Worm (Caenorhabditis elegans) whole organism, young adult: ENCODE measurements around the gene csn-1.
"Not testable (repeated sequence)": the region's sequence is repeated elsewhere in the genome, so short reads cannot be mapped to it uniquely, and the experiment has no call there.

Experiments
- D2030.7 ChIP-seq: fragments of 200-800 bp; sonication (Bioruptor generic); IDR thresholded peaks from 2 replicates; pipeline ENCODE4 v1.3.6; 2022; ENCODE audit warnings: missing genetic modification reagents, missing genetic modification characterization, missing compliant biosample characterization
- F22D6.2 ChIP-seq: sonication (generic microtip); optimal IDR thresholded peaks from 2 replicates; lab custom pipeline; 2016; ENCODE audit warnings: mild to moderate bottlenecking, missing genetic modification characterization, missing compliant biosample characterization
- F39B2.1 ChIP-seq: fragments of 200-800 bp; sonication (Bioruptor generic); IDR thresholded peaks from 2 replicates; pipeline ENCODE4 v1.3.6; 2022; ENCODE audit warnings: missing genetic modification reagents, missing genetic modification characterization, missing compliant biosample characterization
- K11D2.4 ChIP-seq: fragments of 200-800 bp; sonication (Bioruptor generic); IDR thresholded peaks from 2 replicates; pipeline ENCODE4 v1.3.6; 2022; ENCODE audit warnings: missing genetic modification reagents, missing genetic modification characterization, missing compliant biosample characterization
- T26A5.8 ChIP-seq: sonication (generic microtip); optimal IDR thresholded peaks from 2 replicates; lab custom pipeline; 2016; ENCODE audit warnings: missing genetic modification characterization, missing compliant biosample characterization
- Y53G8AR.9 ChIP-seq: fragments of 200-800 bp; sonication (Bioruptor generic); conservative IDR thresholded peaks from 2 replicates; pipeline ENCODE4 v1.3.6; 2022; ENCODE audit warnings: missing genetic modification reagents, missing genetic modification characterization, missing compliant biosample characterization
- Y56A3A.18 ChIP-seq: fragments of 200-800 bp; sonication (Bioruptor generic); IDR thresholded peaks from 2 replicates; pipeline ENCODE4 v1.3.6; 2022; ENCODE audit warnings: missing genetic modification reagents, missing genetic modification characterization, missing compliant biosample characterization
- Y67H2A.10 ChIP-seq: fragments of 200-800 bp; sonication (Bioruptor generic); conservative IDR thresholded peaks from 2 replicates; pipeline ENCODE4 v1.3.6; 2022; ENCODE audit warnings: missing genetic modification reagents, missing genetic modification characterization, missing compliant biosample characterization
- Y79H2A.3 ChIP-seq: fragments of 200-800 bp; sonication (Bioruptor generic); conservative IDR thresholded peaks from 2 replicates; pipeline ENCODE4 v1.3.6; 2022; ENCODE audit warnings: missing genetic modification reagents, missing genetic modification characterization, missing compliant biosample characterization
- ama-1 ChIP-seq, 3 experiments: fragments of 150-350 bp in 1 of 3; sonication (generic microtip) in 2 of 3; optimal IDR thresholded peaks; 2 replicates each; lab custom pipeline; 2014 to 2018; ENCODE audit warnings: missing biosample characterization in 2 of 3, missing genetic modification characterization in 2 of 3, missing genetic modification reagents in 2 of 3
- athp-1 ChIP-seq: sonication (generic microtip); optimal IDR thresholded peaks from 2 replicates; lab custom pipeline; 2017; ENCODE audit warnings: mild to moderate bottlenecking, missing genetic modification characterization, missing compliant biosample characterization
- attf-5 ChIP-seq: fragments of 200-800 bp; sonication (Bioruptor generic); optimal IDR thresholded peaks from 2 replicates; lab custom pipeline; 2018; ENCODE audit warnings: mild to moderate bottlenecking, missing genetic modification characterization, missing compliant biosample characterization
- attf-6 ChIP-seq: fragments of 200-800 bp; sonication (Bioruptor generic); IDR thresholded peaks from 2 replicates; pipeline ENCODE4 v1.3.6; 2022; ENCODE audit warnings: missing genetic modification reagents, missing genetic modification characterization, missing compliant biosample characterization
- ccch-3 ChIP-seq: fragments of 200-800 bp; sonication (Bioruptor generic); optimal IDR thresholded peaks from 2 replicates; lab custom pipeline; 2018; ENCODE audit warnings: mild to moderate bottlenecking, missing genetic modification characterization, missing compliant biosample characterization
- cebp-1 ChIP-seq, 2 experiments: fragments of 200-800 bp in 1 of 2; sonication (Bioruptor generic) in 1 of 2; sonication (generic microtip) in 1 of 2; IDR thresholded peaks in 1 of 2; optimal IDR thresholded peaks in 1 of 2; 2 replicates each; pipeline versions ENCODE4 v1.3.6 to Lab custom; 2017 to 2022; ENCODE audit warnings: missing compliant biosample characterization in 2 of 2, missing genetic modification characterization in 2 of 2, mild to moderate bottlenecking in 1 of 2, missing genetic modification reagents in 1 of 2, moderate library complexity in 1 of 2
- ceh-40 ChIP-seq: fragments of 200-800 bp; sonication (Bioruptor generic); IDR thresholded peaks from 2 replicates; pipeline ENCODE4 v1.3.6; 2022; ENCODE audit warnings: missing genetic modification characterization, missing compliant biosample characterization
- dox-1 ChIP-seq: fragments of 200-800 bp; sonication (Bioruptor generic); IDR thresholded peaks from 2 replicates; pipeline ENCODE4 v1.3.6; 2022; ENCODE audit warnings: missing genetic modification reagents, missing genetic modification characterization, missing compliant biosample characterization
- efl-1 ChIP-seq: fragments of 150-350 bp; optimal IDR thresholded peaks from 2 replicates; lab custom pipeline; 2014; ENCODE audit warnings: missing biosample characterization, missing genetic modification reagents, missing genetic modification characterization
- hmg-1.2 ChIP-seq: fragments of 200-800 bp; sonication (Bioruptor generic); IDR thresholded peaks from 2 replicates; pipeline ENCODE4 v1.3.6; 2022; ENCODE audit warnings: missing genetic modification reagents, missing genetic modification characterization, missing compliant biosample characterization
- lin-35 ChIP-seq, 3 experiments: fragments of 150-350 bp in 2 of 3; sonication (generic microtip) in 1 of 3; optimal IDR thresholded peaks; 2 replicates each; lab custom pipeline; 2014 to 2018; ENCODE audit warnings: missing biosample characterization in 3 of 3, missing genetic modification characterization in 3 of 3, missing genetic modification reagents in 3 of 3
- lin-54 ChIP-seq: fragments of 200-800 bp; sonication (Bioruptor generic); optimal IDR thresholded peaks from 2 replicates; lab custom pipeline; 2018; ENCODE audit warnings: mild to moderate bottlenecking, missing genetic modification characterization, missing compliant biosample characterization
- lsl-1 ChIP-seq: fragments of 200-800 bp; sonication (Bioruptor generic); optimal IDR thresholded peaks from 2 replicates; lab custom pipeline; 2018; ENCODE audit warnings: mild to moderate bottlenecking, missing genetic modification characterization, moderate library complexity, missing compliant biosample characterization
- madf-3 ChIP-seq: fragments of 200-800 bp; sonication (Bioruptor generic); IDR thresholded peaks from 2 replicates; pipeline ENCODE4 v1.3.6; 2022; ENCODE audit warnings: missing genetic modification reagents, missing genetic modification characterization, missing compliant biosample characterization
- madf-6 ChIP-seq: fragments of 200-800 bp; sonication (Bioruptor generic); IDR thresholded peaks from 2 replicates; pipeline ENCODE4 v1.3.6; 2022; ENCODE audit warnings: missing genetic modification reagents, missing genetic modification characterization, missing compliant biosample characterization
- mcd-1 ChIP-seq: fragments of 200-800 bp; sonication (Bioruptor generic); IDR thresholded peaks from 2 replicates; pipeline ENCODE4 v1.3.6; 2022; ENCODE audit warnings: missing genetic modification reagents, missing genetic modification characterization, missing compliant biosample characterization
- nhr-80 ChIP-seq: sonication (generic microtip); optimal IDR thresholded peaks from 2 replicates; lab custom pipeline; 2016; ENCODE audit warnings: missing genetic modification characterization, missing compliant biosample characterization
- nhr-90 ChIP-seq: sonication (generic microtip); optimal IDR thresholded peaks from 2 replicates; lab custom pipeline; 2016; ENCODE audit warnings: missing genotype, mild to moderate bottlenecking, missing genetic modification characterization, missing compliant biosample characterization
- rcor-1 ChIP-seq: fragments of 200-800 bp; sonication (Bioruptor generic); IDR thresholded peaks from 2 replicates; pipeline ENCODE4 v1.3.6; 2022; ENCODE audit warnings: missing genetic modification reagents, missing genetic modification characterization, missing compliant biosample characterization
- repo-1 ChIP-seq: sonication (generic microtip); optimal IDR thresholded peaks from 2 replicates; lab custom pipeline; 2017; ENCODE audit warnings: mild to moderate bottlenecking, missing genetic modification characterization, missing compliant biosample characterization
- snpc-1.3 ChIP-seq: sonication (generic microtip); optimal IDR thresholded peaks from 2 replicates; lab custom pipeline; 2017; ENCODE audit warnings: missing genetic modification characterization, mild to moderate bottlenecking, missing compliant biosample characterization, antibody characterized with exemption, moderate library complexity, missing genotype, missing genetic modification reagents; ENCODE audit not compliant: insufficient read depth
- snpc-3.4 ChIP-seq: sonication (generic microtip); optimal IDR thresholded peaks from 2 replicates; lab custom pipeline; 2017; ENCODE audit warnings: missing genetic modification characterization, mild to moderate bottlenecking, missing compliant biosample characterization, antibody characterized with exemption, moderate library complexity, missing genotype, missing genetic modification reagents
- snpc-4 ChIP-seq, 5 experiments: fragments of 150-350 bp in 1 of 5; sonication (generic microtip) in 4 of 5; optimal IDR thresholded peaks; 2 replicates each; lab custom pipeline; 2014 to 2018; ENCODE audit warnings: missing genetic modification characterization in 5 of 5, missing biosample characterization in 3 of 5, antibody characterized with exemption in 2 of 5, mild to moderate bottlenecking in 2 of 5, missing compliant biosample characterization in 2 of 5, missing genotype in 2 of 5, moderate library complexity in 2 of 5, missing genetic modification reagents in 1 of 5
- tbp1 ChIP-seq: fragments of 200-800 bp; sonication (Bioruptor generic); optimal IDR thresholded peaks from 2 replicates; lab custom pipeline; 2018; ENCODE audit warnings: mild to moderate bottlenecking, missing genetic modification characterization, missing compliant biosample characterization
- tbx-9 ChIP-seq: sonication (generic microtip); optimal IDR thresholded peaks from 2 replicates; lab custom pipeline; 2016; ENCODE audit warnings: borderline replicate concordance, missing genetic modification characterization, inconsistent platforms, missing compliant biosample characterization
- xnd-1 ChIP-seq: sonication (generic microtip); optimal IDR thresholded peaks from 2 replicates; lab custom pipeline; 2016; ENCODE audit warnings: missing genotype, missing genetic modification reagents, missing genetic modification characterization, missing compliant biosample characterization

csn-1 gene

DNA sequence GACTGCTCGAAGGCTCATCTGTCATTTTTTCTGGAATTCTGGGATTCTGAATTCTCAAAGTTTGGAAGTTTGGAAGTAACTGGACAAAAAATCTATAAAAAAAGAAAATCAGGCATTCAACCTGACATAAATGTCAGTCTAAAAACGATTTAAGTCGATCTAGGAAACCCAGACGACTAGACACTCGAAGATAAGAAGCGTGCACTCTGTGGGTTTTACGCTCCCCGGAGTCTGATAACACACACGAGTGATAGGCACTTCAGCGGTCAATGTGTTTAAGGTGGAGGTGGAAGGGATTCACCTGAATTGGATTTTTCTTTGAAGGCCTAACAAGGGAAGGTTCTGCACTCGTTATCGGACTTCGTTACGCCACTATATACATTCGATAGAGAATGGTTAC is 18.5 kb upstream of the csn-1 start, which contains the start of gene C06H5.6:
TSS of gene C06H5.6 (minus strand) at position 46 of the 400 bp plus-strand sequence.
- no peak for TF ChIP-seq ama-1 (optimal IDR thresholded peaks at IDR 0.05; lab: Kevin White, UChicago)
- no peak for TF ChIP-seq ama-1 (GFP tag; optimal IDR thresholded peaks at IDR 0.05; lab: Kevin White, UChicago)
- TF ChIP-seq nhr-80 (tag; lab: Kevin White, UChicago) = peak; percentile 64
- TF ChIP-seq F22D6.2 (tag; lab: Kevin White, UChicago) = no peak
- TF ChIP-seq dox-1 (GFP tag; lab: Robert Waterston, UW) = 0 out of 2 replicates have a peak, but pooled peaks have one; percentile 41

DNA sequence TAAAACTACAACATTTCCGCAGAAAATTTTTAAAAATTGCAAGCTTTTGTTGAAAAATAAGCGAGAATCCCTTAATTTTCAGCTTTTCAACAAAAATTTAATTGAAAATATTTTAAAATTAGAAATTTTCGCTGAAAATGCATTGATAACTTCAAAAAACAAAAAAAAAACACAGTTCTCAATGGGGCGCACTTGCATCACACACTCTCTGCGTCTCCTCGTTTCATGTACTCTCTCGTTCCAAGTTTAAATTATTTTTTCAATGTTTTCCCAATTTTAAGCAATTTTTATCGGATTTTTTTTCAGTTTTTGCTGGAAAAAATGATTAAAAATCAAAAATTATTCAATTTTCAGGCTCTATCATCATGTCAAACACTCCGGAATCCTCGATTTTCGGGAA is 598 bp upstream of the csn-1 start, which contains the start of gene phf-14:
TSS of gene phf-14 (plus strand) at position 345 of the 400 bp plus-strand sequence.
- peak in 1 of 3 experiments; percentile 24 for TF ChIP-seq lin-35 (GFP tag; optimal IDR thresholded peaks at IDR 0.05; lab: Kevin White, UChicago)
- TF ChIP-seq hmg-1.2 (GFP tag; lab: Robert Waterston, UW) = peak; percentile 96
- peak; percentile 49 for TF ChIP-seq D2030.7
- TF ChIP-seq attf-6 (GFP tag; lab: Robert Waterston, UW) = peak; percentile 40; the same call in 1 of the 2 replicates
- no peak for TF ChIP-seq Y67H2A.10
- no peak for TF ChIP-seq Y56A3A.18
- peak; percentile 47 for TF ChIP-seq attf-5
- no peak for TF ChIP-seq athp-1 (tag; lab: Kevin White, UChicago)
- peak; percentile 31 for TF ChIP-seq snpc-3.4 (tag; lab: Kevin White, UChicago)
- peak; percentile 41 for TF ChIP-seq snpc-1.3 (tag; lab: Kevin White, UChicago)
- no peak for TF ChIP-seq nhr-90 (tag; lab: Kevin White, UChicago)
- 0 out of 2 replicates have a peak, but pooled peaks have one; percentile 33 for TF ChIP-seq Y53G8AR.9 (GFP tag; lab: Robert Waterston, UW)
- peak; percentile 76 for TF ChIP-seq madf-6 (GFP tag; lab: Robert Waterston, UW)
- TF ChIP-seq rcor-1 (GFP tag; lab: Robert Waterston, UW) = peak; percentile 59
- TF ChIP-seq lsl-1 (GFP tag; lab: Kevin White, UChicago) = peak; percentile 36
- TF ChIP-seq ceh-40 (GFP tag; lab: Robert Waterston, UW) = no peak
- no peak for TF ChIP-seq madf-3 (GFP tag; lab: Robert Waterston, UW)
- peak; percentile 96 for TF ChIP-seq mcd-1 (GFP tag; lab: Robert Waterston, UW)
- no peak for TF ChIP-seq repo-1 (tag; lab: Kevin White, UChicago)
- TF ChIP-seq T26A5.8 (tag; lab: Kevin White, UChicago) = no peak
- no peak for TF ChIP-seq tbx-9 (tag; lab: Kevin White, UChicago)
- no peak for TF ChIP-seq cebp-1 (GFP tag; IDR thresholded peaks at IDR 0.05; lab: Robert Waterston, UW)
- TF ChIP-seq cebp-1 (tag; optimal IDR thresholded peaks at IDR 0.05; lab: Kevin White, UChicago) = peak; percentile 27
- no peak for TF ChIP-seq Y79H2A.3 (GFP tag; lab: Robert Waterston, UW)
- peak; percentile 27 for TF ChIP-seq tbp1 (GFP tag; lab: Kevin White, UChicago)
- TF ChIP-seq ccch-3 = no peak
- TF ChIP-seq K11D2.4 (GFP tag; lab: Robert Waterston, UW) = peak; percentile 32; the same call in 1 of the 2 replicates
- TF ChIP-seq snpc-4 (GFP tag; optimal IDR thresholded peaks at IDR 0.05; lab: Kevin White, UChicago) = no peak
- TF ChIP-seq snpc-4 (tag; optimal IDR thresholded peaks at IDR 0.05; lab: Kevin White, UChicago) = peak; percentile 18 to 50 (median 38)
- peak; percentile 16 for TF ChIP-seq efl-1 (GFP tag; lab: Kevin White, UChicago)
- peak; percentile 72 for TF ChIP-seq lin-54 (GFP tag; lab: Kevin White, UChicago)

DNA sequence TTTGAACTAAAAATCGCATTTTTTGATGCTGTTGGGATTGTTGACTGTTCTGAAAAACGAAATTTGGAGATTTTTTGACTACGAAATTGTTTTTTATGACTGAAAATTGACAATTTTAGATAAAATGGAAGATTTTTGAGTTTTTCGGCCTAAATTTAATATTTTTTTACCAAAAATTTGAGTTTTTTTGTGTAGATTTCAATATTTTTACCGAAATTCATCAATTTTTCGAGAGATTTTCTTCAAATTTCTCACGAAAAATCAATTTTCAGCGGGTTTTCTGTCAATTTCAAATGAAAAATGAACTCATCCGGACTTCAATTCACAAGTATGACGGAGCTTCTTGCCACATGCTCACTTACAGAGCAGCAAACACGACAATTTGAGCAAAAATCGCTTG is 5.1 kb downstream of the csn-1 start, which contains the start of gene Y59A8A.8:
TSS of gene Y59A8A.8 (plus strand) at position 301 of the 400 bp plus-strand sequence.
- not testable (repeated sequence) for TF ChIP-seq ama-1 (optimal IDR thresholded peaks at IDR 0.05; lab: Kevin White, UChicago); ama-1 (GFP tag; optimal IDR thresholded peaks at IDR 0.05; lab: Kevin White, UChicago); F39B2.1 (GFP tag; lab: Robert Waterston, UW); xnd-1 (tag; lab: Kevin White, UChicago)
